Worm (Caenorhabditis elegans) whole organism, late embryonic: ENCODE results near the gene hpo-19.
A peak's percentile ranks its signal among the peaks of the same experiment; 100 is the strongest.

Source experiments
- C38D4.7 ChIP-seq: fragments of 200-800 bp; sonication (Bioruptor generic); optimal IDR thresholded peaks from 2 replicates; lab custom pipeline; 2018; ENCODE audit warnings: mild to moderate bottlenecking, missing genetic modification characterization, moderate library complexity, missing compliant biosample characterization
- F13H6.1 ChIP-seq: sonication (generic microtip); optimal IDR thresholded peaks from 2 replicates; lab custom pipeline; 2016; ENCODE audit warnings: missing genetic modification characterization, missing compliant biosample characterization
- K09A11.1 ChIP-seq: sonication (generic microtip); optimal IDR thresholded peaks from 2 replicates; lab custom pipeline; 2017; ENCODE audit warnings: antibody characterized with exemption, mild to moderate bottlenecking, missing genetic modification characterization, missing compliant biosample characterization; ENCODE audit not compliant: insufficient read depth
- T23F11.4 ChIP-seq: fragments of 200-800 bp; sonication (Bioruptor generic); optimal IDR thresholded peaks from 2 replicates; lab custom pipeline; 2018; ENCODE audit warnings: mild to moderate bottlenecking, missing genetic modification characterization, missing compliant biosample characterization
- Y22D7AL.16 ChIP-seq: sonication (generic microtip); optimal IDR thresholded peaks from 2 replicates; lab custom pipeline; 2016; ENCODE audit warnings: missing genetic modification characterization, missing compliant biosample characterization
- ahr-1 ChIP-seq: sonication (generic microtip); optimal IDR thresholded peaks from 2 replicates; lab custom pipeline; 2016; ENCODE audit warnings: missing genetic modification characterization, missing compliant biosample characterization
- ama-1 ChIP-seq: fragments of 150-350 bp; optimal IDR thresholded peaks from 2 replicates; lab custom pipeline; 2014
- ceh-14 ChIP-seq: sonication (generic microtip); optimal IDR thresholded peaks from 2 replicates; lab custom pipeline; 2016; ENCODE audit warnings: missing genotype, missing genetic modification characterization, missing compliant biosample characterization
- ceh-22 ChIP-seq: sonication (generic microtip); optimal IDR thresholded peaks from 2 replicates; lab custom pipeline; 2017; ENCODE audit warnings: missing biosample characterization, missing genetic modification characterization
- ceh-24 ChIP-seq: sonication (generic microtip); optimal IDR thresholded peaks from 2 replicates; lab custom pipeline; 2016; ENCODE audit warnings: mild to moderate bottlenecking, missing genetic modification characterization, missing compliant biosample characterization
- ceh-30 ChIP-seq: fragments of 150-350 bp; optimal IDR thresholded peaks from 2 replicates; lab custom pipeline; 2014; ENCODE audit warnings: missing biosample characterization, missing genetic modification characterization
- ceh-34 ChIP-seq: sonication (generic microtip); optimal IDR thresholded peaks from 2 replicates; lab custom pipeline; 2016; ENCODE audit warnings: mild to moderate bottlenecking, missing genetic modification characterization, missing compliant biosample characterization
- ceh-48 ChIP-seq: sonication (generic microtip); optimal IDR thresholded peaks from 2 replicates; lab custom pipeline; 2016; ENCODE audit warnings: missing genetic modification characterization, inconsistent platforms, missing compliant biosample characterization
- ceh-6 ChIP-seq: fragments of 200-800 bp; sonication (Bioruptor generic); optimal IDR thresholded peaks from 2 replicates; lab custom pipeline; 2018; ENCODE audit warnings: mild to moderate bottlenecking, missing genetic modification characterization, missing compliant biosample characterization
- dve-1 ChIP-seq: sonication (generic microtip); optimal IDR thresholded peaks from 2 replicates; lab custom pipeline; 2017; ENCODE audit warnings: antibody characterized with exemption, mild to moderate bottlenecking, missing genetic modification characterization, missing compliant biosample characterization
- elt-2 ChIP-seq: sonication (generic microtip); optimal IDR thresholded peaks from 2 replicates; lab custom pipeline; 2016; ENCODE audit warnings: missing genetic modification reagents, missing genetic modification characterization, missing compliant biosample characterization
- elt-4 ChIP-seq: sonication (generic microtip); optimal IDR thresholded peaks from 2 replicates; lab custom pipeline; 2016; ENCODE audit warnings: missing genetic modification characterization, missing compliant biosample characterization
- fax-1 ChIP-seq: sonication (generic microtip); optimal IDR thresholded peaks from 2 replicates; lab custom pipeline; 2016; ENCODE audit warnings: missing genotype, missing genetic modification characterization, missing compliant biosample characterization
- fkh-10 ChIP-seq: fragments of 150-350 bp; optimal IDR thresholded peaks from 2 replicates; lab custom pipeline; 2014; ENCODE audit warnings: missing biosample characterization, missing genetic modification reagents, missing genetic modification characterization
- hlh-13 ChIP-seq: fragments of 200-800 bp; sonication (Bioruptor generic); optimal IDR thresholded peaks from 2 replicates; lab custom pipeline; 2018; ENCODE audit warnings: mild to moderate bottlenecking, missing genetic modification characterization, missing compliant biosample characterization
- hlh-8 ChIP-seq: sonication (generic microtip); optimal IDR thresholded peaks from 2 replicates; lab custom pipeline; 2016; ENCODE audit warnings: missing genotype, missing genetic modification characterization, missing compliant biosample characterization
- lin-11 ChIP-seq: fragments of 200-800 bp; sonication (Bioruptor generic); optimal IDR thresholded peaks from 2 replicates; lab custom pipeline; 2018; ENCODE audit warnings: mild to moderate bottlenecking, missing genetic modification characterization, missing compliant biosample characterization
- madf-2 ChIP-seq: sonication (generic microtip); optimal IDR thresholded peaks from 2 replicates; lab custom pipeline; 2017; ENCODE audit warnings: missing genetic modification characterization, missing compliant biosample characterization
- nhr-232 ChIP-seq: sonication (generic microtip); optimal IDR thresholded peaks from 2 replicates; lab custom pipeline; 2016; ENCODE audit warnings: missing genetic modification characterization, missing compliant biosample characterization
- npax-4 ChIP-seq: sonication (generic microtip); optimal IDR thresholded peaks from 2 replicates; lab custom pipeline; 2016; ENCODE audit warnings: missing genetic modification characterization, missing compliant biosample characterization
- pat-9 ChIP-seq: fragments of 200-800 bp; sonication (Bioruptor generic); optimal IDR thresholded peaks from 2 replicates; lab custom pipeline; 2018; ENCODE audit warnings: mild to moderate bottlenecking, missing genetic modification characterization, moderate library complexity, missing compliant biosample characterization
- pha-2 ChIP-seq: sonication (generic microtip); optimal IDR thresholded peaks from 2 replicates; lab custom pipeline; 2017; ENCODE audit warnings: mild to moderate bottlenecking, missing genetic modification characterization, missing compliant biosample characterization
- pqm-1 ChIP-seq: sonication (generic microtip); optimal IDR thresholded peaks from 2 replicates; lab custom pipeline; 2016; ENCODE audit warnings: missing genetic modification characterization, missing compliant biosample characterization
- ref-2 ChIP-seq: sonication (generic microtip); optimal IDR thresholded peaks from 2 replicates; lab custom pipeline; 2016; ENCODE audit warnings: missing genetic modification characterization, missing compliant biosample characterization
- sdc-2 ChIP-seq: sonication (generic microtip); optimal IDR thresholded peaks from 2 replicates; lab custom pipeline; 2016; ENCODE audit warnings: missing genotype, missing genetic modification characterization, missing compliant biosample characterization
- sox-4 ChIP-seq: sonication (generic microtip); optimal IDR thresholded peaks from 2 replicates; lab custom pipeline; 2017; ENCODE audit warnings: mild to moderate bottlenecking, missing genetic modification characterization, inconsistent platforms, missing compliant biosample characterization
- syd-9 ChIP-seq: sonication (generic microtip); optimal IDR thresholded peaks from 2 replicates; lab custom pipeline; 2016; ENCODE audit warnings: mild to moderate bottlenecking, missing genetic modification characterization, moderate library complexity, missing compliant biosample characterization
- tbx-7 ChIP-seq: sonication (generic microtip); optimal IDR thresholded peaks from 2 replicates; lab custom pipeline; 2016; ENCODE audit warnings: missing genotype, missing genetic modification characterization, missing compliant biosample characterization
- unc-42 ChIP-seq: sonication (generic microtip); optimal IDR thresholded peaks from 2 replicates; lab custom pipeline; 2016; ENCODE audit warnings: missing genotype, missing genetic modification characterization, missing compliant biosample characterization
- unc-55 ChIP-seq: sonication (generic microtip); optimal IDR thresholded peaks from 2 replicates; lab custom pipeline; 2017; ENCODE audit warnings: missing biosample characterization, missing genetic modification reagents, missing genetic modification characterization
- unc-86 ChIP-seq: sonication (generic microtip); optimal IDR thresholded peaks from 2 replicates; lab custom pipeline; 2016; ENCODE audit warnings: missing genetic modification characterization, missing compliant biosample characterization

hpo-19 gene

DNA sequence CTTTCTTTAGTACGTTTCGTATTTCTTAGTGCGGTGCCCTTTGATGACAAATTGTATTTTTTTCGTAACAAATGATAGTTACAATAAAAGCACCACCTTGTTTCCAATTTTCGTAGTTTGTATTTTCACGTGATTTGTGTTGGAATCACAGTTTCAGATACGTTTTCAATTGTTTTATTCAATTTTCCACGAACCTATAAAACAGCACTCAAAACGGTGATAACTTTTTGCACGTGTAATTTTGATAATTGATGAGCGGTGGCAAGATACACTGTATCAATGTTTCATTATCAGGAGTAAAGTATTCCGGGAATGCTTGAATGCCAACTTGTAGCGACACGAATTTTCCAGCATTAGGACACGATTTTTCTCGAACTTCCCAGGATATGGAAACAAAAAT is 25.3 kb upstream of the hpo-19 start:
- TF ChIP-seq F13H6.1 (tag; lab: Kevin White, UChicago): no peak
- TF ChIP-seq elt-2 (tag; lab: Kevin White, UChicago): peak; percentile 24

- no peak for TF ChIP-seq ceh-24
- TF ChIP-seq elt-2 (tag; lab: Kevin White, UChicago): peak; percentile 54
Observed at ce11 chrV:6413057-6413456, 23.4 kb upstream of the hpo-19 start.

DNA sequence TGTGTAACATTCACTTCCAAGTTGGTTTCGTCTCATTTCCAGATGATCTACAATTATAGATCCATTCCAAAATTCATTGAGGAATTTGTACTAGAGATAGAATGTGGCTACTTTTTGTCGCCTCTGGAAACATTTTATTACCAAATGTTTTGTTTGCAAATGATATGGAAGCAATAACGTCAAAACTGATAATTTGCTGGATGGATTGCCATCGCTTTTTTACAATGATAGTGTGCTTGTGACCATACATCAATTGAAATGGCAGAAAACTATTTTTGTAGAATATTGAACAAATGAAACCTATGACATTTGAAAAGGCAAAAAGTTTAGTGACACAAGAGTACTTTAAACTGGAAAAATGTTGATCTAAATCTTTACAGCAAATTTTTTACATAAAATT is 22.0 kb upstream of the hpo-19 start:
- TF ChIP-seq unc-42 (tag; lab: Kevin White, UChicago) (no peak), Y22D7AL.16 (no peak), unc-55 (GFP tag; lab: Kevin White, UChicago) (no peak), ceh-34 (tag; lab: Kevin White, UChicago) (no peak), pha-2 (tag; lab: Kevin White, UChicago) (no peak)

DNA sequence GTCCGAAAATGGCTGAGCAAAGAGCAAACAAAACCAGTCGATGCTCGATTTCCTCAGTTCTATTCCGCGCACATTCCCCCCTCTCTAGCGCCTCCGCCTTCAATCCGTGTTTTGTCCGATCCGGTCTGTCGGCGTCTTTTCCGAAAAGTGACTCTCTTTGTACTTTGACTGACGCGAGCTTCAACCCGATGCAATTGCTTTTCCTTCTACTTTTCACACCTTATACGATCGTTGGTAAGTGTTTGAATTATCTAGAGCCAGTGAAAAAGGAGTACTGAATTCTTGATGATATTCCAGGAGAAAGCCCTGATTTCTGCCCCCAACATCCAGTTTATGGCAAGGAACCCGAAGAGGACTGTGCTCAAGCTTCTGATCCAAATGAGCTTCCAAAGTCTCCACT is 21.5 kb upstream of the hpo-19 start, which contains the start of gene cht-6:
Gene cht-6 (plus strand): TSS at position 9 of the 400 bp plus-strand sequence.
- TF ChIP-seq sox-4 (tag; lab: Kevin White, UChicago) (no peak), lin-11 (tag; lab: Kevin White, UChicago) (no peak), nhr-232 (tag; lab: Kevin White, UChicago) (no peak), tbx-7 (tag; lab: Kevin White, UChicago) (no peak), madf-2 (tag; lab: Kevin White, UChicago) (no peak), ceh-48 (no peak)

- TF ChIP-seq T23F11.4 (GFP tag; lab: Kevin White, UChicago) (no peak), npax-4 (tag; lab: Kevin White, UChicago) (no peak), ref-2 (tag; lab: Kevin White, UChicago) (no peak), ceh-22 (tag; lab: Kevin White, UChicago) (no peak), fkh-10 (GFP tag; lab: Kevin White, UChicago) (no peak), fax-1 (tag; lab: Kevin White, UChicago) (no peak), F13H6.1 (tag; lab: Kevin White, UChicago) (no peak), ceh-24 (no peak), sdc-2 (tag; lab: Kevin White, UChicago) (no peak), ahr-1 (no peak), elt-4 (tag; lab: Kevin White, UChicago) (no peak), lin-11 (tag; lab: Kevin White, UChicago) (no peak), Y22D7AL.16 (no peak), hlh-13 (no peak), K09A11.1 (tag; lab: Kevin White, UChicago) (no peak), ceh-14 (tag; lab: Kevin White, UChicago) (no peak)
- TF ChIP-seq, all 69 proteins: peak for 0
Observed at ce11 chrV:6424055-6424454, 12.4 kb upstream of the hpo-19 start, which contains the start of gene urb-1. TSS of gene urb-1 (minus strand) at chrV:6424155.

DNA sequence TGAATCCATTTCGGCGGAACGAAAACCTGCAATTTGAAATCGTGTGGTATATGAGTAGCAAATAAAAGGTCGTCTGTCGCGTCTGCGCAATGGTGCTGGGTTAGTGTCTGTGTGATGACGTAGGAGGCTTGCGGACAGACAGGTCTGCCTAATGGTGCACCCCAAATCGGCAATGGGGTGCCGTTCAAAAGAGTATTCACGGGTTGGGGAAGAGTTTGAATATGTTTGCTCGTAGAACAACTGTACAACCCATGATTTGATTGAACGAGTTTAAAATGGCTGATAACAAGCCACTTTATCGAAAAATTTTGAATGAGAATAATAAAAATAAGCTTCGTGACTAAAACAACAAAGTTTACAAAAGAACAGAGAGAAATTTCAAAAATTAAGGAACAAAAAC is 10.5 kb upstream of the hpo-19 start, which contains the start of gene T05H4.11:
Gene T05H4.11 (minus strand): TSS at position 335 of the 400 bp plus-strand sequence.
- no peak for TF ChIP-seq syd-9 (tag; lab: Kevin White, UChicago)
- TF ChIP-seq ama-1 (lab: Kevin White, UChicago): no peak
- no peak for TF ChIP-seq ahr-1
- no peak for TF ChIP-seq npax-4 (tag; lab: Kevin White, UChicago)
- no peak for TF ChIP-seq nhr-232 (tag; lab: Kevin White, UChicago)
- TF ChIP-seq ceh-22 (tag; lab: Kevin White, UChicago): no peak
- no peak for TF ChIP-seq ceh-6 (GFP tag; lab: Kevin White, UChicago)
- TF ChIP-seq pat-9 (tag; lab: Kevin White, UChicago): no peak
- TF ChIP-seq pqm-1 (tag; lab: Kevin White, UChicago): no peak
- no peak for TF ChIP-seq tbx-7 (tag; lab: Kevin White, UChicago)
- TF ChIP-seq Y22D7AL.16: no peak
- no peak for TF ChIP-seq dve-1 (tag; lab: Kevin White, UChicago)
- TF ChIP-seq C38D4.7: no peak
- TF ChIP-seq hlh-8: no peak
- TF ChIP-seq ceh-30 (tag; lab: Kevin White, UChicago): no peak
- no peak for TF ChIP-seq unc-86
